Fruit fly (Drosophila melanogaster) whole organism, embryonic: ENCODE data around the gene Mics1.

ENCODE experiments used
- Atf6 ChIP-seq: fragments of 200-800 bp; sonication (Bioruptor generic); IDR thresholded peaks from 2 replicates; pipeline ENCODE4 v1.3.6; 2022; ENCODE audit warnings: missing biosample characterization, missing genetic modification characterization
- Bdp1 ChIP-seq: fragments of 200-800 bp; sonication (Bioruptor generic); optimal IDR thresholded peaks from 3 replicates; lab custom pipeline; 2016; ENCODE audit warnings: missing biosample characterization, missing genetic modification characterization
- CG11696 ChIP-seq: fragments of 200-800 bp; sonication (Bioruptor generic); IDR thresholded peaks from 2 replicates; pipeline ENCODE4 v1.3.6; 2022; ENCODE audit warnings: missing biosample characterization, missing genetic modification characterization
- CG15479 ChIP-seq: fragments of 200-800 bp; sonication (Bioruptor generic); optimal IDR thresholded peaks from 3 replicates; lab custom pipeline; 2019; ENCODE audit warnings: missing biosample characterization, mild to moderate bottlenecking, missing genetic modification characterization, moderate library complexity
- CG17186 ChIP-seq: fragments of 200-800 bp; sonication (Bioruptor generic); optimal IDR thresholded peaks from 3 replicates; lab custom pipeline; 2017; ENCODE audit warnings: missing biosample characterization, missing genetic modification reagents, missing genetic modification characterization
- CG2199 ChIP-seq: fragments of 200-800 bp; sonication (Bioruptor generic); IDR thresholded peaks from 3 replicates; pipeline ENCODE4 v1.3.6; 2022; ENCODE audit warnings: missing biosample characterization, missing genetic modification characterization
- CG31365 ChIP-seq: fragments of 200-800 bp; sonication (Bioruptor generic); optimal IDR thresholded peaks from 2 replicates; lab custom pipeline; 2018; ENCODE audit warnings: missing biosample characterization, mild to moderate bottlenecking, missing genetic modification characterization
- CG33557 ChIP-seq: fragments of 200-800 bp; sonication (Bioruptor generic); optimal IDR thresholded peaks from 2 replicates; lab custom pipeline; 2019; ENCODE audit warnings: missing biosample characterization, mild to moderate bottlenecking, missing genetic modification characterization, moderate library complexity
- CG34224 ChIP-seq: fragments of 200-800 bp; sonication (Bioruptor generic); IDR thresholded peaks from 3 replicates; pipeline ENCODE4 v1.3.6; 2022; ENCODE audit warnings: missing biosample characterization, missing genetic modification characterization; ENCODE audit not compliant: partially characterized antibody
- CG42726 ChIP-seq: fragments of 200-800 bp; sonication (Bioruptor generic); IDR thresholded peaks from 2 replicates; pipeline ENCODE4 v1.3.6; 2022; ENCODE audit warnings: missing biosample characterization, missing genetic modification characterization; ENCODE audit not compliant: partially characterized antibody
- CG4282 ChIP-seq: fragments of 200-800 bp; sonication (Bioruptor generic); optimal IDR thresholded peaks from 2 replicates; lab custom pipeline; 2016; ENCODE audit warnings: missing biosample characterization, missing genetic modification characterization
- CG4707 ChIP-seq: fragments of 200-800 bp; sonication (Bioruptor generic); optimal IDR thresholded peaks from 2 replicates; lab custom pipeline; 2018; ENCODE audit warnings: missing biosample characterization, mild to moderate bottlenecking, missing genetic modification characterization, moderate library complexity
- CG6791 ChIP-seq: fragments of 200-800 bp; sonication (Bioruptor generic); IDR thresholded peaks from 3 replicates; pipeline ENCODE4 v1.3.6; 2022; ENCODE audit warnings: missing biosample characterization, missing genetic modification characterization; ENCODE audit not compliant: partially characterized antibody
- CG6813 ChIP-seq: fragments of 200-800 bp; sonication (Bioruptor generic); optimal IDR thresholded peaks from 2 replicates; lab custom pipeline; 2017; ENCODE audit warnings: missing biosample characterization, missing genetic modification characterization, mild to moderate bottlenecking, moderate library complexity, missing genetic modification reagents
- CG6854 ChIP-seq: fragments of 200-800 bp; sonication (Bioruptor generic); optimal IDR thresholded peaks from 3 replicates; lab custom pipeline; 2017; ENCODE audit warnings: missing biosample characterization, mild to moderate bottlenecking, missing genetic modification characterization
- CG9727 ChIP-seq: fragments of 200-800 bp; sonication (Bioruptor generic); optimal IDR thresholded peaks from 3 replicates; lab custom pipeline; 2017; ENCODE audit warnings: missing biosample characterization, mild to moderate bottlenecking, missing genetic modification characterization
- CG9797 ChIP-seq: fragments of 200-800 bp; sonication (Bioruptor generic); optimal IDR thresholded peaks from 3 replicates; lab custom pipeline; 2018; ENCODE audit warnings: missing biosample characterization, mild to moderate bottlenecking, missing genetic modification characterization
- Chrac-16 ChIP-seq: fragments of 200-800 bp; sonication (Bioruptor generic); optimal IDR thresholded peaks from 3 replicates; lab custom pipeline; 2016; ENCODE audit warnings: missing biosample characterization, missing genetic modification characterization
- CrebB ChIP-seq: fragments of 200-800 bp; sonication (Bioruptor generic); optimal IDR thresholded peaks from 3 replicates; lab custom pipeline; 2018; ENCODE audit warnings: missing biosample characterization, mild to moderate bottlenecking, missing genetic modification characterization
- Dip2 ChIP-seq: fragments of 200-800 bp; sonication (Bioruptor generic); IDR thresholded peaks from 2 replicates; pipeline ENCODE4 v1.3.6; 2022; ENCODE audit warnings: missing biosample characterization, missing genetic modification characterization
- Doc3 ChIP-seq: fragments of 200-800 bp; sonication (Bioruptor generic); IDR thresholded peaks from 3 replicates; pipeline ENCODE4 v1.3.6; 2022; ENCODE audit warnings: missing biosample characterization, missing genetic modification characterization; ENCODE audit not compliant: partially characterized antibody
- Elba2 ChIP-seq: fragments of 200-800 bp; sonication (Bioruptor generic); optimal IDR thresholded peaks from 3 replicates; lab custom pipeline; 2016; ENCODE audit warnings: missing biosample characterization, missing genetic modification characterization
- Ets97D ChIP-seq: fragments of 200-800 bp; sonication (Bioruptor generic); optimal IDR thresholded peaks from 3 replicates; lab custom pipeline; 2016; ENCODE audit warnings: missing biosample characterization, missing genetic modification characterization
- Kr ChIP-seq: fragments of 200-800 bp; sonication (Bioruptor generic); optimal IDR thresholded peaks from 2 replicates; lab custom pipeline; 2017; ENCODE audit warnings: missing biosample characterization, mild to moderate bottlenecking, missing genetic modification characterization
- Med ChIP-seq: fragments of 200-800 bp; sonication (Bioruptor generic); peaks from one replicate; lab custom pipeline; 2016; ENCODE audit warnings: missing biosample characterization, missing genetic modification characterization, mild to moderate bottlenecking, inconsistent platforms, moderate library complexity
- Mes4 ChIP-seq: fragments of 200-800 bp; sonication (Bioruptor generic); optimal IDR thresholded peaks from 2 replicates; lab custom pipeline; 2016; ENCODE audit warnings: missing biosample characterization, missing genetic modification characterization
- Myb ChIP-seq: fragments of 200-800 bp; sonication (Bioruptor generic); optimal IDR thresholded peaks from 2 replicates; lab custom pipeline; 2016; ENCODE audit warnings: missing biosample characterization, missing genetic modification characterization
- Neu2 ChIP-seq: fragments of 200-800 bp; sonication (Bioruptor generic); optimal IDR thresholded peaks from 3 replicates; lab custom pipeline; 2016; ENCODE audit warnings: missing biosample characterization, missing genetic modification characterization, borderline replicate concordance
- Oli ChIP-seq: fragments of 200-800 bp; sonication (Bioruptor generic); optimal IDR thresholded peaks from 2 replicates; lab custom pipeline; 2018; ENCODE audit warnings: missing biosample characterization, mild to moderate bottlenecking, missing genetic modification characterization, moderate library complexity
- Ptx1 ChIP-seq: fragments of 200-800 bp; sonication (Bioruptor generic); IDR thresholded peaks from 2 replicates; pipeline ENCODE4 v1.3.6; 2022; ENCODE audit warnings: missing biosample characterization, missing genetic modification characterization
- ac ChIP-seq: fragments of 200-800 bp; sonication (Bioruptor generic); optimal IDR thresholded peaks from 3 replicates; lab custom pipeline; 2017; ENCODE audit warnings: missing biosample characterization, mild to moderate bottlenecking, missing genetic modification characterization
- amos ChIP-seq: fragments of 200-800 bp; sonication (Bioruptor generic); IDR thresholded peaks from 2 replicates; pipeline ENCODE4 v1.3.6; 2022; ENCODE audit warnings: missing biosample characterization, missing genetic modification characterization; ENCODE audit not compliant: partially characterized antibody
- ato ChIP-seq: fragments of 200-800 bp; sonication (Bioruptor generic); IDR thresholded peaks from 2 replicates; pipeline ENCODE4 v1.3.6; 2022; ENCODE audit warnings: missing biosample characterization, missing genetic modification characterization; ENCODE audit not compliant: partially characterized antibody
- dimm ChIP-seq: fragments of 200-800 bp; sonication (Bioruptor generic); IDR thresholded peaks from 2 replicates; pipeline ENCODE4 v1.3.6; 2022; ENCODE audit warnings: missing biosample characterization, missing genetic modification characterization
- fd102C ChIP-seq: fragments of 200-800 bp; sonication (Bioruptor generic); optimal IDR thresholded peaks from 2 replicates; lab custom pipeline; 2018; ENCODE audit warnings: missing biosample characterization, mild to moderate bottlenecking, missing genetic modification characterization, moderate library complexity
- hb ChIP-seq: fragments of 200-800 bp; sonication (Bioruptor generic); IDR thresholded peaks from 3 replicates; pipeline ENCODE4 v1.3.6; 2022; ENCODE audit warnings: missing biosample characterization, missing genetic modification characterization; ENCODE audit not compliant: partially characterized antibody
- insv ChIP-seq, 2 experiments: fragments of 200-800 bp; sonication (Bioruptor generic); optimal IDR thresholded peaks; 3 replicates each; lab custom pipeline; 2016 to 2018; ENCODE audit warnings: missing biosample characterization in 2 of 2, missing genetic modification characterization in 2 of 2
- jigr1 ChIP-seq: fragments of 200-800 bp; sonication (Bioruptor generic); IDR thresholded peaks from 3 replicates; pipeline ENCODE4 v1.3.6; 2022; ENCODE audit warnings: missing biosample characterization, missing genetic modification characterization
- ken ChIP-seq: fragments of 200-800 bp; sonication (Bioruptor generic); IDR thresholded peaks from 3 replicates; pipeline ENCODE4 v1.3.6; 2022; ENCODE audit warnings: missing biosample characterization, missing genetic modification characterization
- mld ChIP-seq: fragments of 200-800 bp; sonication (Bioruptor generic); IDR thresholded peaks from 3 replicates; pipeline ENCODE4 v1.3.6; 2022; ENCODE audit warnings: missing biosample characterization, missing genetic modification characterization; ENCODE audit not compliant: partially characterized antibody
- nerfin-2 ChIP-seq: fragments of 200-800 bp; sonication (Bioruptor generic); IDR thresholded peaks from 2 replicates; pipeline ENCODE4 v1.3.6; 2022; ENCODE audit warnings: missing biosample characterization, missing genetic modification characterization; ENCODE audit not compliant: partially characterized antibody
- onecut ChIP-seq: fragments of 200-800 bp; sonication (Bioruptor generic); IDR thresholded peaks from 2 replicates; pipeline ENCODE4 v1.3.6; 2022; ENCODE audit warnings: missing biosample characterization, missing genetic modification characterization
- run ChIP-seq: fragments of 200-800 bp; sonication (Bioruptor generic); optimal IDR thresholded peaks from 3 replicates; lab custom pipeline; 2018; ENCODE audit warnings: missing biosample characterization, mild to moderate bottlenecking, missing genetic modification characterization
- sd ChIP-seq: fragments of 200-800 bp; sonication (Bioruptor generic); optimal IDR thresholded peaks from 3 replicates; lab custom pipeline; 2018; ENCODE audit warnings: missing biosample characterization, mild to moderate bottlenecking, missing genetic modification characterization, moderate library complexity
- shn ChIP-seq: fragments of 200-800 bp; sonication (Bioruptor generic); optimal IDR thresholded peaks from 3 replicates; lab custom pipeline; 2016; ENCODE audit warnings: missing biosample characterization, missing genetic modification characterization
- tll ChIP-seq, 2 experiments: fragments of 200-800 bp in 1 of 2; fragments of >200 bp in 1 of 2; sonication (Bioruptor generic) in 1 of 2; optimal IDR thresholded peaks; 2 replicates each; lab custom pipeline; 2017 to 2019; ENCODE audit warnings: missing biosample characterization in 2 of 2, missing genetic modification characterization in 2 of 2, mild to moderate bottlenecking in 1 of 2, moderate library complexity in 1 of 2
- trh ChIP-seq: fragments of 200-800 bp; sonication (Bioruptor generic); optimal IDR thresholded peaks from 2 replicates; lab custom pipeline; 2016; ENCODE audit warnings: missing biosample characterization, missing genetic modification characterization
- ttk ChIP-seq: fragments of 200-800 bp; sonication (Bioruptor generic); IDR thresholded peaks from 2 replicates; pipeline ENCODE4 v2.1.2; 2022; ENCODE audit warnings: missing biosample characterization, missing genetic modification characterization
- wor ChIP-seq: fragments of 200-800 bp; sonication (Bioruptor generic); IDR thresholded peaks from 2 replicates; pipeline ENCODE4 v1.3.6; 2022; ENCODE audit warnings: missing biosample characterization, missing genetic modification characterization

Gene Mics1

dm6 chr3R:7490884-7491283, 11.3 kb downstream of the Mics1 start (continued):
- no peak for TF ChIP-seq jigr1 (GFP tag; lab: Robert Waterston, UW)
- no peak for TF ChIP-seq CG31365 (tag; lab: Kevin White, UChicago)
- TF ChIP-seq Oli: peak; percentile 80
- no peak for TF ChIP-seq CG9797 (GFP tag; lab: Kevin White, UChicago)
- no peak for TF ChIP-seq CG6854 (GFP tag; lab: Kevin White, UChicago)
- peak; percentile 39 for TF ChIP-seq CG9727
- TF ChIP-seq ac (GFP tag; lab: Kevin White, UChicago): no peak
- peak; percentile 24 for TF ChIP-seq Med
- no peak for TF ChIP-seq fd102C (GFP tag; lab: Kevin White, UChicago)
- TF ChIP-seq run (tag; lab: Kevin White, UChicago): peak; percentile 35
- TF ChIP-seq shn (GFP tag; lab: Kevin White, UChicago): no peak
- no peak for TF ChIP-seq CrebB (tag; lab: Kevin White, UChicago)
- peak; percentile 46; the same call in 1 of the 2 replicates for TF ChIP-seq wor (GFP tag; lab: Robert Waterston, UW)
- TF ChIP-seq Dip2: no peak
- no peak for TF ChIP-seq Myb (GFP tag; lab: Kevin White, UChicago)
- TF ChIP-seq Neu2 (GFP tag; lab: Kevin White, UChicago): no peak
- TF ChIP-seq CG33557: no peak
- no peak for TF ChIP-seq Doc3 (GFP tag; lab: Robert Waterston, UW)
- TF ChIP-seq CG6813: no peak

- TF ChIP-seq CG4282 (GFP tag; lab: Kevin White, UChicago) (no peak), CG4707 (no peak), trh (GFP tag; lab: Kevin White, UChicago) (no peak), Ets97D (no peak), ken (GFP tag; lab: Robert Waterston, UW) (no peak), onecut (no peak), fd102C (GFP tag; lab: Kevin White, UChicago) (no peak), Kr (GFP tag; lab: Kevin White, UChicago) (no peak), CG11696 (no peak), sd (tag; lab: Kevin White, UChicago) (no peak), nerfin-2 (GFP tag; lab: Robert Waterston, UW) (no peak), CG15479 (GFP tag; lab: Kevin White, UChicago) (no peak), ttk (GFP tag; lab: Robert Waterston, UW) (no peak), insv (GFP tag; optimal IDR thresholded peaks at IDR 0.05; lab: Kevin White, UChicago) (no peak), Mes4 (GFP tag; lab: Kevin White, UChicago) (no peak), Ptx1 (GFP tag; lab: Robert Waterston, UW) (no peak), Atf6 (GFP tag; lab: Robert Waterston, UW) (no peak), Chrac-16 (GFP tag; lab: Kevin White, UChicago) (no peak), tll (GFP tag; optimal IDR thresholded peaks at IDR 0.05; lab: Kevin White, UChicago) (no peak)
These were observed 12.3 kb downstream of the Mics1 start for dm6 chr3R:7489902-7490301.

DNA sequence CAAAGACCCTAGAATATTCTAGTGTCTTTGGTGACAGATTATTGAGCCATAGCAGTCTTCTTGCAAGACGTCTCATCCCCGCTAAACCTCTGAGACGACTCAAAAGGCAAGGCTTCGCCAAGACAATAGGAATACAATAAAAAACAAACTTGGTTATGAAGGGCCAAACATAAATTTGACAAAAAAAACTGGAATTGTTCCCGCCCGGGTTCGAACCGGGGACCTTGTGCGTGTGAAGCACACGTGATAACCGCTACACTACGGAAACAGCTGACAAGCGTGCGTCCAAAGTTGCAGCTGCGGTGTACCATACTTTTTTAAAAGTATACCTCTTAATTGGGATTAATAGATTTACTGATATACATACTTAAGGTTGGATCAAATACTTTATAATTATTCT, 26.5 kb downstream of the Mics1 start:
- TF ChIP-seq hb (GFP tag; lab: Robert Waterston, UW) (peak; percentile 9; the same call in 1 of the 3 replicates), Bdp1 (peak; percentile 96), mld (GFP tag; lab: Robert Waterston, UW) (peak; percentile 38; the same call in 1 of the 3 replicates), ato (GFP tag; lab: Robert Waterston, UW) (peak; percentile 66), CG6791 (peak; percentile 41; the same call in 1 of the 3 replicates), CG42726 (peak; percentile 82), CG17186 (GFP tag; lab: Kevin White, UChicago) (no peak), Elba2 (GFP tag; lab: Kevin White, UChicago) (peak; percentile 72), CG2199 (peak; percentile 74; the same call in 1 of the 3 replicates), CG34224 (peak; percentile 19; the same call in 1 of the 3 replicates), dimm (GFP tag; lab: Robert Waterston, UW) (no peak), amos (GFP tag; lab: Robert Waterston, UW) (peak; percentile 76; the same call in 1 of the 2 replicates)
